Worm (Caenorhabditis elegans) whole organism, L4/young adult: ENCODE measurements around the gene srd-50.
"Not testable (repeated sequence)": the region's sequence is repeated elsewhere in the genome, so short reads cannot be mapped to it uniquely, and the experiment has no call there.

ENCODE experiments used
- W03F9.2 ChIP-seq: fragments of 150-350 bp; optimal IDR thresholded peaks from 2 replicates; lab custom pipeline; 2014; ENCODE audit warnings: missing biosample characterization, missing genetic modification characterization
- dao-5 ChIP-seq: sonication (generic microtip); optimal IDR thresholded peaks from 2 replicates; lab custom pipeline; 2016; ENCODE audit warnings: missing genotype, missing genetic modification characterization, moderate library complexity, missing compliant biosample characterization
- him-1 ChIP-seq: sonication (generic microtip); optimal IDR thresholded peaks from 2 replicates; lab custom pipeline; 2016; ENCODE audit warnings: missing genotype, missing genetic modification reagents, missing genetic modification characterization, missing compliant biosample characterization

srd-50 gene

ce11 chrX:13428755-13429154 lies 52.8 kb downstream of the srd-50 start, which contains the start of gene fkh-4:
Gene fkh-4 (minus strand): TSS chrX:13428855.
- TF ChIP-seq him-1, dao-5, W03F9.2 (tag; lab: Kevin White, UChicago): not testable (repeated sequence)
